Fruit fly (Drosophila melanogaster) whole organism, wandering third instar larva: Measurements from ENCODE around the gene emc.

Source experiments
- Hr78 ChIP-seq: fragments of >200 bp; optimal IDR thresholded peaks from 2 replicates; lab custom pipeline; 2017; ENCODE audit warnings: missing biosample characterization, missing genetic modification characterization
- h ChIP-seq: fragments of 200-800 bp; sonication (Bioruptor generic); optimal IDR thresholded peaks from 3 replicates; lab custom pipeline; 2016; ENCODE audit warnings: missing biosample characterization, mild to moderate bottlenecking, missing genetic modification characterization
- psq ChIP-seq: fragments of 200-800 bp; sonication (Bioruptor generic); optimal IDR thresholded peaks from 3 replicates; lab custom pipeline; 2017; ENCODE audit warnings: missing biosample characterization, mild to moderate bottlenecking, missing genetic modification characterization, moderate library complexity

- TF ChIP-seq Hr78 (GFP tag; lab: Kevin White, UChicago) (no peak), h (GFP tag; lab: Kevin White, UChicago) (peak; percentile 66), psq (GFP tag; lab: Kevin White, UChicago) (peak; percentile 34)
These were observed 36.6 kb downstream of the emc start for dm6 chr3L:785726-786351.
